Worm (Caenorhabditis elegans): Measurements from ENCODE around the gene nlp-1.

DNA sequence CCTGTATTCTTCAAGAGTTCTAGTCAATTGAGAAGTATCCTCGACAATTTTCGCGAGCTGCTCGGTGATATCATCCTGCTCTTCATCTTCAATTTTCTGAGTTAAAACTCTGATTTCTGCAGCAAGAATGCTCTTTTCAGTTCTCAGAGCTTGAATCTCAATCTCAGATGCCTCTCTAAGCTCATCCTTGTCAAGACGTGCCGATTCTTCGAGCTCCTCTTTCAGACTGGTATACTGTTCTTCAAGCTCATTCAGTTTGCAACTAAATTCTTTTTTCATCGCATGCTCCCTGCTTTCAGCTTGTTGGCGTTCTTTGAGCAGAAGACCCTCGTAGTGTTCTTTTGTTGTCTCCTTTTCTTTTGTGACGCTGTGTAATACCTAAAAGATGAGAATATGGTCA, 41.0 kb upstream of the nlp-1 start:
- TF ChIP-seq dao-5 (tag; optimal IDR thresholded peaks at IDR 0.05), result no peak
- TF ChIP-seq him-1 (tag; optimal IDR thresholded peaks at IDR 0.05), result no peak

Measured in whole organism, L4/young adult.